Worm (Caenorhabditis elegans) whole organism, L1 larva: ENCODE measurements around the gene Y57G11C.499.
A peak's percentile ranks its signal among the peaks of the same experiment; 100 is the strongest.

Source experiments
- C16A3.4 ChIP-seq: fragments of 150-350 bp; optimal IDR thresholded peaks from 2 replicates; lab custom pipeline; 2014; ENCODE audit warnings: missing biosample characterization, missing genetic modification characterization
- lin-13 ChIP-seq: fragments of 150-350 bp; optimal IDR thresholded peaks from 2 replicates; lab custom pipeline; 2014; ENCODE audit warnings: missing biosample characterization, missing genetic modification reagents, missing genetic modification characterization
- lin-39 ChIP-seq: fragments of 150-350 bp; optimal IDR thresholded peaks from 2 replicates; lab custom pipeline; 2014; ENCODE audit warnings: missing biosample characterization, missing genetic modification reagents, missing genetic modification characterization
- nhr-11 ChIP-seq: fragments of 150-350 bp; optimal IDR thresholded peaks from 2 replicates; lab custom pipeline; 2014; ENCODE audit warnings: missing biosample characterization, missing genetic modification characterization
- rnt-1 ChIP-seq: sonication (generic microtip); optimal IDR thresholded peaks from 2 replicates; lab custom pipeline; 2016; ENCODE audit warnings: mild to moderate bottlenecking, missing genetic modification characterization, moderate library complexity, missing compliant biosample characterization
- skn-1 ChIP-seq: fragments of 150-350 bp; optimal IDR thresholded peaks from 2 replicates; lab custom pipeline; 2014; ENCODE audit warnings: missing biosample characterization, missing genetic modification characterization
- unc-86 ChIP-seq: sonication (generic microtip); optimal IDR thresholded peaks from 2 replicates; lab custom pipeline; 2016; ENCODE audit warnings: missing genetic modification characterization, missing compliant biosample characterization

DNA sequence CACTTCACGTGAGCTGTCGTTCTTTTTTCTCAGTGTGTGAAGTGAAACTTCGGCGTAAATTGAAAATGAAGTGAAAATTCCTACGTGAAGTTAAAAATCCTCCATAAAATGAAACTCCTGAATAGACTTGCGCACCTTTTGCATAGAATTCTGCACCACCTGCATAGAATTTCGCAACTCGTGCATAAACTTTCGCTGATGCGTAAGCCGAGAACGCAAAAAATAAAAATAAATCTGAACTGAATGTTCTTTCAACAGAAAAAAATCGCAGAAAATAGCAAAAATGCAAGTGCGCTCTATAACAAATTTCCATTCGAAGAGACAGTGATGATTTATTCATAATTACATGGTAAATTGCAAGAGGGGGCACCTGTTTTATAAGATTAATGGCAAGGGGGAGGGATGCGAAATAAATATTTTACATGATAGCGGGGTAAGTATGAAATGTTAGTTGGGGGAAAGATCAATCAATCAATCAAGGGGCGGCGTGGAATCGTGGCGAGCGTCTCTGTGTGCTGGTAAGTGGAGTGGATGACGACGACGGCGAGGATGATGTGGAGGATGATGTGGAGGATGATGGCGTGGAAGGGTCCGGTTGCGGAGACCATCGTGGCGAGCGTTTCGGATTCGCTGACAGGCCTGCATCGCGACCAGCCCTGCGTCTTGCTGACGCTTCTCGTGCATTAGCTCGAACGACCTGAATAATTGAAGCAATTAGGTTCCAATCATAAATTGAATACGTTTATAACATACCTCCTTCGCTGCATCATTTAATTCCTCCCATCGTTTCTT lies 18.7 kb upstream of the Y57G11C.499 start, which contains the start of gene Y57G11C.36:
- no peak for TF ChIP-seq nhr-11 (tag; lab: Kevin White, UChicago)
- TF ChIP-seq lin-39: no peak
- no peak for TF ChIP-seq rnt-1 (tag; lab: Kevin White, UChicago)
- no peak for TF ChIP-seq C16A3.4 (tag; lab: Kevin White, UChicago)
- peak; percentile 68 for TF ChIP-seq unc-86 (tag; lab: Kevin White, UChicago)
- no peak for TF ChIP-seq skn-1 (tag; lab: Kevin White, UChicago)
- no peak for TF ChIP-seq lin-13 (GFP tag; lab: Kevin White, UChicago)
